Fruit fly (Drosophila melanogaster): ENCODE measurements around the gene f-cup.

f-cup gene

dm6 chr3R:13713984-13714532 lies 13.4 kb upstream of the f-cup start:
- TF ChIP-seq CG8478 (optimal IDR thresholded peaks at IDR 0.05) (no peak), CTCF (optimal IDR thresholded peaks at IDR 0.05) (no peak)

dm6 chr3R:13713541-13713940 lies 12.9 kb upstream of the f-cup start:
- no peak for TF ChIP-seq CTCF (optimal IDR thresholded peaks at IDR 0.05)
- no peak for TF ChIP-seq CG8478 (optimal IDR thresholded peaks at IDR 0.05)

- no peak for TF ChIP-seq CG8478 (optimal IDR thresholded peaks at IDR 0.05)
- no peak for TF ChIP-seq CTCF (optimal IDR thresholded peaks at IDR 0.05)
Observed at dm6 chr3R:13711735-13712134, 11.1 kb upstream of the f-cup start, which contains the start of the genes primo-1 and primo-2. Gene primo-1 (minus strand): TSS chr3R:13711835. Gene primo-2 (minus strand): TSS chr3R:13711835.

- TF ChIP-seq CG8478 (optimal IDR thresholded peaks at IDR 0.05) (no peak), CTCF (optimal IDR thresholded peaks at IDR 0.05) (peak in 1 of 2 experiments; percentile 22)
Observed at dm6 chr3R:13710645-13711044, 10.0 kb upstream of the f-cup start.

- no peak for TF ChIP-seq CTCF (optimal IDR thresholded peaks at IDR 0.05)
- TF ChIP-seq CG8478 (optimal IDR thresholded peaks at IDR 0.05), result no peak
Observed at dm6 chr3R:13709839-13710238, 9.2 kb upstream of the f-cup start, which contains the start of gene Argp. Gene Argp (minus strand): TSS chr3R:13709939.

dm6 chr3R:13706457-13706856 lies 5.8 kb upstream of the f-cup start, which contains the start of gene Adgf-C:
Gene Adgf-C (plus strand): TSS chr3R:13706757.
- TF ChIP-seq CTCF (optimal IDR thresholded peaks at IDR 0.05) (no peak), CG8478 (optimal IDR thresholded peaks at IDR 0.05) (no peak)

- TF ChIP-seq CTCF (optimal IDR thresholded peaks at IDR 0.05) (no peak), CG8478 (optimal IDR thresholded peaks at IDR 0.05) (no peak)
Observed at dm6 chr3R:13705292-13705885, 4.8 kb upstream of the f-cup start, which contains the start of gene Adgf-D. Gene Adgf-D (minus strand): TSS chr3R:13705402.

- TF ChIP-seq CG8478 (optimal IDR thresholded peaks at IDR 0.05) (no peak), CTCF (optimal IDR thresholded peaks at IDR 0.05) (no peak)
Observed at dm6 chr3R:13700192-13700591, 446 bp downstream of the f-cup start, which contains the start of gene ninaB. Gene ninaB (plus strand): TSS chr3R:13700565.

- TF ChIP-seq CTCF (optimal IDR thresholded peaks at IDR 0.05), result peak in 1 of 2 experiments; percentile 10
- TF ChIP-seq CG8478 (optimal IDR thresholded peaks at IDR 0.05), result no peak
Observed at dm6 chr3R:13699350-13699749, 1.3 kb downstream of the f-cup start.

- TF ChIP-seq CTCF (optimal IDR thresholded peaks at IDR 0.05) (no peak), CG8478 (optimal IDR thresholded peaks at IDR 0.05) (no peak)
Observed at dm6 chr3R:13693753-13694152, 6.9 kb downstream of the f-cup start, which contains the start of gene CG14367. Gene CG14367 (plus strand): TSS chr3R:13694053.

dm6 chr3R:13686371-13687211 lies 14.0 kb downstream of the f-cup start, which contains the start of gene omd:
Gene omd (minus strand): TSS chr3R:13687210.
- no peak for TF ChIP-seq CG8478 (optimal IDR thresholded peaks at IDR 0.05)
- TF ChIP-seq CTCF (optimal IDR thresholded peaks at IDR 0.05), result no peak

dm6 chr3R:13685969-13686368 lies 14.7 kb downstream of the f-cup start:
- TF ChIP-seq CG8478 (optimal IDR thresholded peaks at IDR 0.05) (no peak), CTCF (optimal IDR thresholded peaks at IDR 0.05) (no peak)

- TF ChIP-seq CTCF (optimal IDR thresholded peaks at IDR 0.05) (no peak), CG8478 (optimal IDR thresholded peaks at IDR 0.05) (no peak)
Observed at dm6 chr3R:13684569-13685402, 15.9 kb downstream of the f-cup start.
